Fruit fly (Drosophila melanogaster): ENCODE measurements around the gene kuz.

kuz gene

dm6 chr2L:13550488-13551033 is 622 bp downstream of the kuz start (continued):
- TF ChIP-seq eve (GFP tag; optimal IDR thresholded peaks at IDR 0.05) (peak in 1 of 2 experiments; percentile 81), salm (tag; optimal IDR thresholded peaks at IDR 0.05) (no peak), nom (GFP tag; optimal IDR thresholded peaks at IDR 0.05) (peak; percentile 93), lilli (GFP tag; optimal IDR thresholded peaks at IDR 0.05) (no peak), Mrtf (GFP tag; IDR thresholded peaks at IDR 0.05) (no peak), CG14441 (GFP tag; IDR thresholded peaks at IDR 0.05) (no peak), Dbx (GFP tag; IDR thresholded peaks at IDR 0.05) (no peak), CG10366 (GFP tag; IDR thresholded peaks at IDR 0.05) (no peak), Drgx (GFP tag; IDR thresholded peaks at IDR 0.05) (peak; percentile 35; the same call in 1 of the 2 replicates), CG1602 (GFP tag; optimal IDR thresholded peaks at IDR 0.05) (no peak), HHEX (GFP tag; optimal IDR thresholded peaks at IDR 0.05) (no peak), CG17385 (GFP tag; optimal IDR thresholded peaks at IDR 0.05) (no peak)

DNA sequence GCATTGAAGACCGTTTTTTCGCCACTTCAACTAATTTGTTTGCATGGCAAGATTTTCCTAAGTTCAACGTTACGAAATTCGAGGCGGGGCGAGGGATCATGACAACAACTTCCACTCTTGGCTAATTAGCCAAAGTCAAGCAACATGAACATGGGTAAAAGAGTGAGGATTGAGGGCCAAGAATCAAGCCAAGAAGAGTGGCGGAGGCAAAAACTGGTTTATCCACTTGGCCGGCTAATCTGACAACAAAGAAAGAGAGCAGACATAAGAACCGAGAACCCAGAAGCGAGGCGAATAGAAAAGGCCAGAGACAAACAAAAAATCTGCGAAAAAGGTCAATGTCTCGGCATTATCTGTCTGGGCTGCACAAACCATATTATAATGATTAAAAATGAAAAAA is 2.7 kb downstream of the kuz start:
- peak; percentile 72 for TF ChIP-seq Vsx1 (GFP tag; optimal IDR thresholded peaks at IDR 0.05)
- TF ChIP-seq chinmo (GFP tag; IDR thresholded peaks at IDR 0.05; ENCODE audit: partially characterized antibody): peak; percentile 68; the same call in 1 of the 4 replicates
- TF ChIP-seq caup (GFP tag; optimal IDR thresholded peaks at IDR 0.05; ENCODE audit: severe bottlenecking): no peak

DNA sequence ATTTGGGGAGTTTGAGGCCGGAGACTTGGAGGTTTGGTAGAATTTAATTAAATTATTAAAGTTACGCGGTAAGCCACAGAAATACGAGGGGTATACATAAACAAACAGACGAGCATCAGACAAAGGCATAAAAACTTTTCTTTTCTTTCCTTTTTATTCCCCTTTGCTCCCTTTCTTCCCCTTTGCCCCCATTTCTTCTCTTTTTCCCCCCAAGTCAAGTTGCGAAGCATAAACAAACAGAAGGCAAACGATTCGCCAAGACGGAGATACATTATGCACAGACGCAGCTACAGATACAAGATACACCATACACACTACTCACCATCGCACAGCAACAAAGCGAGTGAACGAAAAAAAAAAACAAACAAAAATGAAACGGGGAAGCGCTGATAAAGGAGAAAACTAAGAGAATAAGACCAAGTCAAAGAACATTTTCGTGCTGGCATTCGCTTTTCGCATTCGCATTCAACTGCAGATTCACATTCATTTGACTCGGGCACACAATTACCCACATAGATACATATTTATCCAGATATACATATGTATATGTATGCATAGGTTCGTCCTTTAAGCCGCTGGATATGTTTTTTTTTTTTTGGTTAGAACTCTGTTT is 4.7 kb downstream of the kuz start:
- TF ChIP-seq CG12744 (GFP tag; optimal IDR thresholded peaks at IDR 0.05): no peak
- no peak for TF ChIP-seq Eip74EF (GFP tag; optimal IDR thresholded peaks at IDR 0.05)
- no peak for TF ChIP-seq CG18262 (tag; optimal IDR thresholded peaks at IDR 0.05)
- no peak for TF ChIP-seq Xrp1 (GFP tag; IDR thresholded peaks at IDR 0.05)
- TF ChIP-seq CG17568 (GFP tag; optimal IDR thresholded peaks at IDR 0.05): no peak
- no peak for TF ChIP-seq CHES-1-like (GFP tag; optimal IDR thresholded peaks at IDR 0.05)
- TF ChIP-seq CG7928 (GFP tag; optimal IDR thresholded peaks at IDR 0.05): no peak
- TF ChIP-seq Mad (GFP tag; optimal IDR thresholded peaks at IDR 0.05): no peak
- TF ChIP-seq CG13894 (tag; optimal IDR thresholded peaks at IDR 0.05): no peak
- no peak for TF ChIP-seq Camta (GFP tag; optimal IDR thresholded peaks at IDR 0.05)
- no peak for TF ChIP-seq chm (GFP tag; IDR thresholded peaks at IDR 0.05)
- no peak for TF ChIP-seq MESR4 (GFP tag; optimal IDR thresholded peaks at IDR 0.05)
- TF ChIP-seq nom (GFP tag; optimal IDR thresholded peaks at IDR 0.05): peak; percentile 22
- TF ChIP-seq CG14014 (GFP tag; IDR thresholded peaks at IDR 0.05): no peak
- no peak for TF ChIP-seq CG15601 (tag; optimal IDR thresholded peaks at IDR 0.05)
- TF ChIP-seq Mes4 (GFP tag; optimal IDR thresholded peaks at IDR 0.05): no peak
- no peak for TF ChIP-seq CG3726 (GFP tag; IDR thresholded peaks at IDR 0.05)
- no peak for TF ChIP-seq Dek (tag; optimal IDR thresholded peaks at IDR 0.05)
- TF ChIP-seq CG12104 (GFP tag; optimal IDR thresholded peaks at IDR 0.05): no peak
- no peak for TF ChIP-seq stwl (tag; optimal IDR thresholded peaks at IDR 0.05)
- TF ChIP-seq sob (GFP tag; IDR thresholded peaks at IDR 0.05): 0 out of 2 replicates have a peak, but pooled peaks have one; percentile 7
- TF ChIP-seq CG7357 (GFP tag; IDR thresholded peaks at IDR 0.05): 0 out of 3 replicates have a peak, but pooled peaks have one; percentile 30
- 0 out of 2 replicates have a peak, but pooled peaks have one; percentile 11 for TF ChIP-seq CG4360 (GFP tag; IDR thresholded peaks at IDR 0.05)
- no peak for TF ChIP-seq caup (GFP tag; optimal IDR thresholded peaks at IDR 0.05; ENCODE audit: severe bottlenecking)
- no peak for TF ChIP-seq CG16815 (GFP tag; optimal IDR thresholded peaks at IDR 0.05)
- TF ChIP-seq MBD-R2 (GFP tag; IDR thresholded peaks at IDR 0.05): no peak
- TF ChIP-seq H2.0 (GFP tag; IDR thresholded peaks at IDR 0.05): no peak
- no peak for TF ChIP-seq CG18619 (GFP tag; optimal IDR thresholded peaks at IDR 0.05)
- no peak for TF ChIP-seq ham (GFP tag; IDR thresholded peaks at IDR 0.05)
- peak; percentile 62; the same call in 1 of the 3 replicates for TF ChIP-seq CG2199 (GFP tag; IDR thresholded peaks at IDR 0.05)
- no peak for TF ChIP-seq CG18476 (GFP tag; optimal IDR thresholded peaks at IDR 0.05)
- TF ChIP-seq Dfd (GFP tag; optimal IDR thresholded peaks at IDR 0.05): no peak
- no peak for TF ChIP-seq CG31388 (GFP tag; optimal IDR thresholded peaks at IDR 0.05)
- TF ChIP-seq crol (GFP tag; IDR thresholded peaks at IDR 0.05): peak; percentile 74
